Worm (Caenorhabditis elegans): ENCODE results near the gene rmd-1.

- TF ChIP-seq ztf-11 (tag; optimal IDR thresholded peaks at IDR 0.05): no peak
- TF ChIP-seq blmp-1 (tag; optimal IDR thresholded peaks at IDR 0.05): no peak
- no peak for TF ChIP-seq ces-1 (GFP tag; optimal IDR thresholded peaks at IDR 0.05)
- no peak for TF ChIP-seq drap-1 (GFP tag; optimal IDR thresholded peaks at IDR 0.05)
- no peak for TF ChIP-seq lin-13 (tag; optimal IDR thresholded peaks at IDR 0.05)
- no peak for TF ChIP-seq lsy-2 (tag; optimal IDR thresholded peaks at IDR 0.05)
- TF ChIP-seq unc-62 (GFP tag; optimal IDR thresholded peaks at IDR 0.05): no peak
- TF ChIP-seq elt-1 (tag; optimal IDR thresholded peaks at IDR 0.05; ENCODE audit: borderline replicate concordance, insufficient read depth): no peak
- TF ChIP-seq nhr-237 (tag; optimal IDR thresholded peaks at IDR 0.05): no peak
Measured at ce11 chrIII:9793592-9794417, 34.9 kb downstream of the rmd-1 start, which contains the start of the genes R10E11.9 and mcm-6.
